Fruit fly (Drosophila melanogaster): ENCODE measurements around the gene CG7443.

The CG7443 gene

dm6 chr3R:8356626-8357290 lies 32.6 kb downstream of the CG7443 start, which contains the start of gene stck (continued):
- TF ChIP-seq fd96Cb (tag; optimal IDR thresholded peaks at IDR 0.05) (no peak), CG1832 (GFP tag; optimal IDR thresholded peaks at IDR 0.05) (no peak), ssp (GFP tag; IDR thresholded peaks at IDR 0.05) (no peak), pzg (GFP tag; optimal IDR thresholded peaks at IDR 0.05) (peak; percentile 90), odd (GFP tag; optimal IDR thresholded peaks at IDR 0.05) (no peak), CG9876 (GFP tag; optimal IDR thresholded peaks at IDR 0.05) (no peak), CG13624 (GFP tag; optimal IDR thresholded peaks at IDR 0.05) (peak; percentile 36), CG31441 (GFP tag; IDR thresholded peaks at IDR 0.05) (0 out of 2 replicates have a peak, but pooled peaks have one; percentile 15), CG9215 (GFP tag; IDR thresholded peaks at IDR 0.05) (no peak), CG6791 (GFP tag; IDR thresholded peaks at IDR 0.05; ENCODE audit: partially characterized antibody) (peak; percentile 61; the same call in 2 of the 3 replicates), D19A (tag; optimal IDR thresholded peaks at IDR 0.05) (no peak), Doc3 (GFP tag; IDR thresholded peaks at IDR 0.05; ENCODE audit: partially characterized antibody) (0 out of 3 replicates have a peak, but pooled peaks have one; percentile 26), CG11247 (GFP tag; IDR thresholded peaks at IDR 0.05) (no peak), Scr (GFP tag; IDR thresholded peaks at IDR 0.05; ENCODE audit: partially characterized antibody) (peak; percentile 61), CG7357 (GFP tag; IDR thresholded peaks at IDR 0.05) (no peak), CG17186 (GFP tag; optimal IDR thresholded peaks at IDR 0.05) (peak; percentile 84), Camta (GFP tag; optimal IDR thresholded peaks at IDR 0.05) (no peak), CG4282 (GFP tag; optimal IDR thresholded peaks at IDR 0.05) (no peak), CHES-1-like (GFP tag; optimal IDR thresholded peaks at IDR 0.05) (no peak), ERR (GFP tag; optimal IDR thresholded peaks at IDR 0.05) (no peak), CG34224 (GFP tag; IDR thresholded peaks at IDR 0.05; ENCODE audit: partially characterized antibody) (peak; percentile 61), mirr (GFP tag; optimal IDR thresholded peaks at IDR 0.05) (peak; percentile 97), CG33213 (GFP tag; optimal IDR thresholded peaks at IDR 0.05) (no peak), cato (GFP tag; optimal IDR thresholded peaks at IDR 0.05; ENCODE audit: borderline replicate concordance) (no peak), grn (GFP tag; optimal IDR thresholded peaks at IDR 0.05) (no peak), CG3065 (GFP tag; optimal IDR thresholded peaks at IDR 0.05) (no peak), hkb (optimal IDR thresholded peaks at IDR 0.05) (peak; percentile 63), hkb (GFP tag; IDR thresholded peaks at IDR 0.05) (no peak), CkIIα-i1 (GFP tag; IDR thresholded peaks at IDR 0.05) (no peak), CG12659 (GFP tag; optimal IDR thresholded peaks at IDR 0.05) (peak; percentile 27), nau (GFP tag; optimal IDR thresholded peaks at IDR 0.05) (no peak), CG6683 (GFP tag; optimal IDR thresholded peaks at IDR 0.05) (no peak), danr (GFP tag; IDR thresholded peaks at IDR 0.05) (no peak), CG6175 (GFP tag; IDR thresholded peaks at IDR 0.05) (no peak), lab (GFP tag; optimal IDR thresholded peaks at IDR 0.05) (peak; percentile 62), Myb (GFP tag; optimal IDR thresholded peaks at IDR 0.05) (peak; percentile 25), CG8924 (tag; optimal IDR thresholded peaks at IDR 0.05) (no peak), CG4730 (GFP tag; IDR thresholded peaks at IDR 0.05) (no peak), dysf (GFP tag; IDR thresholded peaks at IDR 0.05) (no peak), CG8388 (GFP tag; optimal IDR thresholded peaks at IDR 0.05) (no peak), CG10267 (tag; optimal IDR thresholded peaks at IDR 0.05) (peak; percentile 14), vnd (GFP tag; IDR thresholded peaks at IDR 0.05; ENCODE audit: partially characterized antibody) (peak; percentile 62; the same call in 2 of the 3 replicates), nom (GFP tag; optimal IDR thresholded peaks at IDR 0.05) (no peak), Sin3A (optimal IDR thresholded peaks at IDR 0.05) (peak; percentile 83), CG14441 (GFP tag; IDR thresholded peaks at IDR 0.05) (no peak), amos (GFP tag; IDR thresholded peaks at IDR 0.05; ENCODE audit: partially characterized antibody) (peak; percentile 71; the same call in 1 of the 2 replicates), CG18011 (GFP tag; optimal IDR thresholded peaks at IDR 0.05) (no peak), CG15073 (GFP tag; optimal IDR thresholded peaks at IDR 0.05) (no peak), CG1603 (tag; optimal IDR thresholded peaks at IDR 0.05) (peak; percentile 26), fd3F (GFP tag; optimal IDR thresholded peaks at IDR 0.05) (no peak)
